Worm (Caenorhabditis elegans) whole organism, L1 larva: ENCODE data around the gene gcy-33.

ENCODE experiments used
- Y116A8C.19 ChIP-seq: sonication (generic microtip); optimal IDR thresholded peaks from 2 replicates; lab custom pipeline; 2016; ENCODE audit warnings: missing compliant biosample characterization, missing genetic modification characterization, borderline replicate concordance
- aly-2 ChIP-seq: fragments of 150-350 bp; optimal IDR thresholded peaks from 2 replicates; lab custom pipeline; 2014; ENCODE audit warnings: missing biosample characterization, missing genetic modification characterization
- ama-1 ChIP-seq: fragments of 150-350 bp; optimal IDR thresholded peaks from 2 replicates; lab custom pipeline; 2014
- ceh-63 ChIP-seq: fragments of 200-800 bp; sonication (Bioruptor generic); optimal IDR thresholded peaks from 2 replicates; lab custom pipeline; 2018; ENCODE audit warnings: mild to moderate bottlenecking, missing genetic modification characterization, missing compliant biosample characterization
- ceh-88 ChIP-seq: fragments of 200-800 bp; sonication (Bioruptor generic); IDR thresholded peaks from 2 replicates; pipeline ENCODE4 v1.3.6; 2022; ENCODE audit warnings: missing genetic modification characterization, missing compliant biosample characterization
- ceh-90 ChIP-seq: sonication (generic microtip); optimal IDR thresholded peaks from 2 replicates; lab custom pipeline; 2016; ENCODE audit warnings: missing genetic modification characterization, missing compliant biosample characterization
- dpl-1 ChIP-seq, 3 experiments: fragments of 150-350 bp in 2 of 3; sonication (generic microtip) in 1 of 3; optimal IDR thresholded peaks; 2 replicates each; lab custom pipeline; 2014 to 2017; ENCODE audit warnings: missing biosample characterization in 3 of 3, missing genetic modification characterization in 3 of 3, missing genetic modification reagents in 3 of 3
- dsc-1 ChIP-seq: sonication (generic microtip); optimal IDR thresholded peaks from 2 replicates; lab custom pipeline; 2016; ENCODE audit warnings: mild to moderate bottlenecking, missing genetic modification characterization, missing compliant biosample characterization
- efl-1 ChIP-seq, 4 experiments: fragments of 150-350 bp; optimal IDR thresholded peaks in 3 of 4; peaks in 1 of 4; 1 replicate in 1 of 4; 2 replicates in 3 of 4; lab custom pipeline; 2014; ENCODE audit warnings: missing biosample characterization in 2 of 4, missing genetic modification characterization in 2 of 4, missing genetic modification reagents in 2 of 4
- egl-13 ChIP-seq: sonication (generic microtip); optimal IDR thresholded peaks from 2 replicates; lab custom pipeline; 2016; ENCODE audit warnings: missing genotype, missing genetic modification reagents, missing genetic modification characterization, missing compliant biosample characterization
- egl-27 ChIP-seq, 2 experiments: fragments of 150-350 bp in 1 of 2; sonication (generic microtip); optimal IDR thresholded peaks; 3 replicates each; lab custom pipeline; 2017 to 2018; ENCODE audit warnings: missing biosample characterization in 2 of 2, missing genetic modification characterization in 2 of 2, missing genetic modification reagents in 2 of 2
- elt-3 ChIP-seq, 6 experiments: fragments of 150-350 bp in 1 of 6; sonication (generic microtip); optimal IDR thresholded peaks; 2 replicates each; lab custom pipeline; 2017 to 2018; ENCODE audit warnings: missing biosample characterization in 6 of 6, missing genetic modification characterization in 6 of 6, inconsistent platforms in 1 of 6
- fkh-10 ChIP-seq: sonication (generic microtip); optimal IDR thresholded peaks from 2 replicates; lab custom pipeline; 2017; ENCODE audit warnings: missing biosample characterization, missing genetic modification reagents, missing genetic modification characterization
- fkh-8 ChIP-seq: sonication (generic microtip); optimal IDR thresholded peaks from 2 replicates; lab custom pipeline; 2016; ENCODE audit warnings: mild to moderate bottlenecking, missing genetic modification characterization, missing compliant biosample characterization
- fos-1 ChIP-seq: fragments of 150-350 bp; optimal IDR thresholded peaks from 2 replicates; lab custom pipeline; 2014; ENCODE audit warnings: missing biosample characterization, missing genetic modification characterization
- hlh-17 ChIP-seq: fragments of 200-800 bp; sonication (Bioruptor generic); optimal IDR thresholded peaks from 2 replicates; lab custom pipeline; 2018; ENCODE audit warnings: missing genetic modification characterization, mild to moderate bottlenecking, missing compliant biosample characterization, moderate library complexity, borderline replicate concordance
- irx-1 ChIP-seq: sonication (generic microtip); optimal IDR thresholded peaks from 2 replicates; lab custom pipeline; 2016; ENCODE audit warnings: missing genetic modification characterization, missing compliant biosample characterization
- isw-1 ChIP-seq: fragments of 200-800 bp; sonication (Bioruptor generic); IDR thresholded peaks from 2 replicates; pipeline ENCODE4 v1.3.6; 2022; ENCODE audit warnings: missing genetic modification characterization, missing compliant biosample characterization
- lin-14 ChIP-seq: fragments of 200-800 bp; sonication (Bioruptor generic); optimal IDR thresholded peaks from 2 replicates; lab custom pipeline; 2018; ENCODE audit warnings: mild to moderate bottlenecking, missing genetic modification characterization, moderate library complexity, missing compliant biosample characterization
- lin-15B ChIP-seq: fragments of 150-350 bp; sonication (generic microtip); optimal IDR thresholded peaks from 3 replicates; lab custom pipeline; 2014; ENCODE audit warnings: missing biosample characterization, missing genetic modification characterization
- nhr-11 ChIP-seq: fragments of 150-350 bp; optimal IDR thresholded peaks from 2 replicates; lab custom pipeline; 2014; ENCODE audit warnings: missing biosample characterization, missing genetic modification characterization
- nhr-12 ChIP-seq: sonication (generic microtip); optimal IDR thresholded peaks from 2 replicates; lab custom pipeline; 2017; ENCODE audit warnings: missing biosample characterization, missing genetic modification characterization
- nhr-19 ChIP-seq: fragments of 200-800 bp; sonication (Bioruptor generic); conservative IDR thresholded peaks from 2 replicates; pipeline ENCODE4 v1.3.6; 2022; ENCODE audit warnings: missing genetic modification characterization, missing compliant biosample characterization
- nhr-20 ChIP-seq: sonication (generic microtip); optimal IDR thresholded peaks from 2 replicates; lab custom pipeline; 2016; ENCODE audit warnings: mild to moderate bottlenecking, missing genetic modification characterization, missing compliant biosample characterization
- nhr-77 ChIP-seq: fragments of 150-350 bp; optimal IDR thresholded peaks from 2 replicates; lab custom pipeline; 2014; ENCODE audit warnings: missing biosample characterization, missing genetic modification characterization
- nhr-84 ChIP-seq: sonication (generic microtip); optimal IDR thresholded peaks from 2 replicates; lab custom pipeline; 2017; ENCODE audit warnings: missing biosample characterization, missing genetic modification characterization
- pag-3 ChIP-seq: sonication (generic microtip); optimal IDR thresholded peaks from 2 replicates; lab custom pipeline; 2017; ENCODE audit warnings: missing genetic modification characterization, mild to moderate bottlenecking, missing compliant biosample characterization, antibody characterized with exemption, borderline replicate concordance; ENCODE audit not compliant: insufficient read depth
- pax-3 ChIP-seq: fragments of 200-800 bp; sonication (Bioruptor generic); optimal IDR thresholded peaks from 2 replicates; lab custom pipeline; 2018; ENCODE audit warnings: mild to moderate bottlenecking, missing genetic modification characterization, moderate library complexity, missing compliant biosample characterization
- snpc-4 ChIP-seq: fragments of 150-350 bp; optimal IDR thresholded peaks from 2 replicates; lab custom pipeline; 2014; ENCODE audit warnings: missing biosample characterization, missing genetic modification characterization
- sox-4 ChIP-seq: sonication (generic microtip); optimal IDR thresholded peaks from 2 replicates; lab custom pipeline; 2016; ENCODE audit warnings: missing genetic modification characterization, missing compliant biosample characterization
- sptf-1 ChIP-seq: fragments of 150-350 bp; optimal IDR thresholded peaks from 2 replicates; lab custom pipeline; 2014; ENCODE audit warnings: missing biosample characterization, missing genetic modification characterization
- sup-37 ChIP-seq: fragments of 200-800 bp; sonication (Bioruptor generic); optimal IDR thresholded peaks from 2 replicates; lab custom pipeline; 2018; ENCODE audit warnings: mild to moderate bottlenecking, missing genetic modification characterization, missing compliant biosample characterization
- tbx-2 ChIP-seq: sonication (generic microtip); optimal IDR thresholded peaks from 2 replicates; lab custom pipeline; 2016; ENCODE audit warnings: missing genetic modification characterization, missing compliant biosample characterization
- unc-98 ChIP-seq: fragments of 200-800 bp; sonication (Bioruptor generic); IDR thresholded peaks from 2 replicates; pipeline ENCODE4 v1.3.6; 2022; ENCODE audit warnings: missing genetic modification characterization, missing compliant biosample characterization
- vab-15 ChIP-seq: sonication (generic microtip); optimal IDR thresholded peaks from 2 replicates; lab custom pipeline; 2017; ENCODE audit warnings: missing genotype, mild to moderate bottlenecking, missing genetic modification characterization, missing compliant biosample characterization
- xbp-1 ChIP-seq: sonication (generic microtip); optimal IDR thresholded peaks from 2 replicates; lab custom pipeline; 2016; ENCODE audit warnings: missing genetic modification characterization, missing compliant biosample characterization
- ztf-11 ChIP-seq, 2 experiments: sonication (generic microtip); optimal IDR thresholded peaks; 2 replicates each; lab custom pipeline; 2016 to 2017; ENCODE audit warnings: missing genetic modification characterization in 2 of 2, missing biosample characterization in 1 of 2, missing compliant biosample characterization in 1 of 2

The gcy-33 gene

DNA sequence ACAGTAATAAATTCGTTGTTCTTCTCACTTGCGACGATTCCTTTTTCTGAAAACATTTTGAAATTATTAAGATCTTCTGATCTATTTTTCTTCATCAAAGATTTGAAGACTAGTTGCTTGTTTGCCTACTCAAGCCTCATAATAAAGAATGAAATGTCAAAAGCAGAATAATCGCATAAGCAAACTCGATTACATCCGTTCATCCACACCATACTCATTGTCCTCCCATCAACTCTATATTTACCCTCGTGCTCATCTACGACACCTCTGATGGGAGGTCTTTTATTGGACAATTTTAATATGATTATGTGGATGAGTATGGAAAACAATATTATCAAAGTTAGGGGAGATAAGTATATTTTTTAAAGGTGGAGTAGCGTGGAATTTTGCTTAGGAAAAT is 32.2 kb upstream of the gcy-33 start:
- TF ChIP-seq nhr-19 (GFP tag; lab: Robert Waterston, UW) (no peak), Y116A8C.19 (tag; lab: Kevin White, UChicago) (no peak), nhr-12 (tag; lab: Kevin White, UChicago) (no peak), nhr-11 (no peak), unc-98 (GFP tag; lab: Robert Waterston, UW) (no peak), dpl-1 (GFP tag; optimal IDR thresholded peaks at IDR 0.05; lab: Kevin White, UChicago) (no peak), nhr-20 (tag; lab: Kevin White, UChicago) (no peak), lin-14 (GFP tag; lab: Kevin White, UChicago) (no peak), isw-1 (GFP tag; lab: Robert Waterston, UW) (no peak), tbx-2 (tag; lab: Kevin White, UChicago) (no peak), elt-3 (tag; optimal IDR thresholded peaks at IDR 0.05; lab: Kevin White, UChicago) (no peak), ceh-88 (GFP tag; lab: Robert Waterston, UW) (no peak), sox-4 (tag; lab: Kevin White, UChicago) (no peak), ama-1 (lab: Kevin White, UChicago) (no peak), irx-1 (tag; lab: Kevin White, UChicago) (no peak), fkh-8 (tag; lab: Kevin White, UChicago) (no peak), hlh-17 (no peak), xbp-1 (tag; lab: Kevin White, UChicago) (no peak), ceh-90 (no peak)
- TF ChIP-seq, all 84 proteins: peak for 0

DNA sequence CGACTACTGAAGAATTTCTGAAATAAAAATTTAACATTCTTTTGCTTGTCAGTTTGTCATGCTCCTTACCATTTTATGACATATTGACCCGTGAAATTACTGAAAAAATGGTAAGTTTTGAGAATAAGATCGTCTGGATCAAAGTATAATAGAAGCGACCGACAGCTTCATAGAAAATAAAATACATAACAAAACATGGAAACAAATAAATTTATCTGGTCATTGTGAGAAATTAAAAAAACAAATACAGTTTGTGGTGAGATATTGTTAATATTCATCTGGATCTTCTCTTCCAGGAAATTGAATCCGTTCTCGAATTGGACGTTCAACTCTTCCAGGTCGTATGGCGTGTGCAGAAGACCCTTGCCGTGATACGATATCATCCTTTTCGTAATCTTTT is 30.5 kb upstream of the gcy-33 start, which contains the start of gene pkc-1:
TSS of gene pkc-1 (minus strand) at position 101 of the 400 bp plus-strand sequence.
- TF ChIP-seq nhr-12 (tag; lab: Kevin White, UChicago): no peak
- no peak for TF ChIP-seq snpc-4 (tag; lab: Kevin White, UChicago)
- TF ChIP-seq nhr-84: no peak
- no peak for TF ChIP-seq fkh-10 (GFP tag; lab: Kevin White, UChicago)
- no peak for TF ChIP-seq pag-3 (tag; lab: Kevin White, UChicago)
- TF ChIP-seq isw-1 (GFP tag; lab: Robert Waterston, UW): no peak
- no peak for TF ChIP-seq sup-37 (GFP tag; lab: Kevin White, UChicago)
- TF ChIP-seq aly-2 (tag; lab: Kevin White, UChicago): no peak
- TF ChIP-seq fos-1 (tag; lab: Kevin White, UChicago): no peak
- no peak for TF ChIP-seq ztf-11 (tag; optimal IDR thresholded peaks at IDR 0.05; lab: Kevin White, UChicago)
- no peak for TF ChIP-seq irx-1 (tag; lab: Kevin White, UChicago)
- no peak for TF ChIP-seq unc-98 (GFP tag; lab: Robert Waterston, UW)
- TF ChIP-seq egl-13: no peak
- TF ChIP-seq pax-3 (tag; lab: Kevin White, UChicago): no peak
- no peak for TF ChIP-seq lin-15B (tag; lab: Kevin White, UChicago)
- TF ChIP-seq ceh-63 (GFP tag; lab: Kevin White, UChicago): no peak
- TF ChIP-seq egl-27 (tag; optimal IDR thresholded peaks at IDR 0.05; lab: Kevin White, UChicago): no peak
- TF ChIP-seq sptf-1 (tag; lab: Kevin White, UChicago): no peak
- TF ChIP-seq vab-15 (tag; lab: Kevin White, UChicago): no peak

ce11 chrV:12028151-12028550 is 26.6 kb upstream of the gcy-33 start:
- TF ChIP-seq nhr-77 (tag; lab: Kevin White, UChicago) (no peak), efl-1 (optimal IDR thresholded peaks at IDR 0.05; lab: Kevin White, UChicago) (no peak), efl-1 (GFP tag; optimal IDR thresholded peaks at IDR 0.05 in 1 of 2; lab: Kevin White, UChicago) (peak in 1 of 2 experiments; percentile 16), nhr-11 (no peak), fkh-8 (tag; lab: Kevin White, UChicago) (peak; percentile 61), lin-14 (GFP tag; lab: Kevin White, UChicago) (peak; percentile 16), dsc-1 (peak; percentile 73)
